Worm (Caenorhabditis elegans) whole organism, L4 larva: Measurements from ENCODE around the gene T20G5.8.

Experiments
- T20F7.1 ChIP-seq: fragments of 200-800 bp; sonication (Bioruptor generic); optimal IDR thresholded peaks from 2 replicates; lab custom pipeline; 2018; ENCODE audit warnings: mild to moderate bottlenecking, missing genetic modification characterization, missing compliant biosample characterization
- Y75B8A.6 ChIP-seq: fragments of 200-800 bp; sonication (Bioruptor generic); IDR thresholded peaks from 2 replicates; pipeline ENCODE4 v1.3.6; 2022; ENCODE audit warnings: missing genetic modification reagents, missing genetic modification characterization, missing compliant biosample characterization
- ZK337.2 ChIP-seq: fragments of 200-800 bp; sonication (Bioruptor generic); IDR thresholded peaks from 2 replicates; pipeline ENCODE4 v1.3.6; 2022; ENCODE audit warnings: missing genetic modification reagents, missing genetic modification characterization, missing compliant biosample characterization
- aha-1 ChIP-seq: fragments of 150-350 bp; peaks from one replicate; lab custom pipeline; 2014; ENCODE audit warnings: missing biosample characterization, missing genetic modification characterization
- arid-1 ChIP-seq: fragments of 200-800 bp; sonication (Bioruptor generic); conservative IDR thresholded peaks from 2 replicates; pipeline ENCODE4 v1.3.6; 2022; ENCODE audit warnings: missing genetic modification reagents, missing genetic modification characterization, missing compliant biosample characterization
- attf-4 ChIP-seq: sonication (generic microtip); optimal IDR thresholded peaks from 3 replicates; lab custom pipeline; 2017; ENCODE audit warnings: missing biosample characterization, missing genetic modification characterization
- daf-16 ChIP-seq, 3 experiments: sonication (generic microtip); optimal IDR thresholded peaks; 2 replicates each; lab custom pipeline; 2016 to 2017; ENCODE audit warnings: missing genetic modification characterization in 3 of 3, missing genetic modification reagents in 3 of 3, mild to moderate bottlenecking in 2 of 3, missing compliant biosample characterization in 2 of 3, missing biosample characterization in 1 of 3, moderate library complexity in 1 of 3
- daf-19 ChIP-seq: fragments of 200-800 bp; sonication (Bioruptor generic); conservative IDR thresholded peaks from 2 replicates; pipeline ENCODE4 v1.3.6; 2022; ENCODE audit warnings: missing genetic modification characterization, missing compliant biosample characterization
- dmd-6 ChIP-seq: fragments of 200-800 bp; sonication (Bioruptor generic); IDR thresholded peaks from 2 replicates; pipeline ENCODE4 v1.3.6; 2022; ENCODE audit warnings: missing genetic modification reagents, missing genetic modification characterization, missing compliant biosample characterization
- dmd-8 ChIP-seq: fragments of 200-800 bp; sonication (Bioruptor generic); IDR thresholded peaks from 2 replicates; pipeline ENCODE4 v1.3.6; 2022; ENCODE audit warnings: missing genetic modification characterization, missing compliant biosample characterization
- dpl-1 ChIP-seq: fragments of 150-350 bp; optimal IDR thresholded peaks from 2 replicates; lab custom pipeline; 2014; ENCODE audit warnings: missing biosample characterization, missing genetic modification reagents, missing genetic modification characterization
- dve-1 ChIP-seq: sonication (generic microtip); optimal IDR thresholded peaks from 2 replicates; lab custom pipeline; 2017; ENCODE audit warnings: antibody characterized with exemption, mild to moderate bottlenecking, missing genetic modification characterization, missing compliant biosample characterization; ENCODE audit not compliant: insufficient read depth
- egl-43 ChIP-seq: fragments of 200-800 bp; sonication (Bioruptor generic); IDR thresholded peaks from 2 replicates; pipeline ENCODE4 v1.3.6; 2022; ENCODE audit warnings: missing genetic modification reagents, missing genetic modification characterization, missing compliant biosample characterization
- fkh-10 ChIP-seq: fragments of 150-350 bp; optimal IDR thresholded peaks from 2 replicates; lab custom pipeline; 2014; ENCODE audit warnings: missing biosample characterization, missing genetic modification reagents, missing genetic modification characterization
- jun-1 ChIP-seq: fragments of 150-350 bp; optimal IDR thresholded peaks from 2 replicates; lab custom pipeline; 2014; ENCODE audit warnings: missing biosample characterization, missing genetic modification reagents, missing genetic modification characterization
- lim-7 ChIP-seq: fragments of 200-800 bp; sonication (Bioruptor generic); IDR thresholded peaks from 2 replicates; pipeline ENCODE4 v1.3.6; 2022; ENCODE audit warnings: missing genetic modification characterization, missing compliant biosample characterization
- lin-15B ChIP-seq: fragments of 150-350 bp; sonication (generic microtip); optimal IDR thresholded peaks from 3 replicates; lab custom pipeline; 2014; ENCODE audit warnings: missing biosample characterization, missing genetic modification characterization
- madf-5 ChIP-seq, 2 experiments: fragments of 200-800 bp; sonication (Bioruptor generic); IDR thresholded peaks; 2 replicates each; pipeline ENCODE4 v1.3.6; 2022; ENCODE audit warnings: missing compliant biosample characterization in 2 of 2, missing genetic modification characterization in 2 of 2
- madf-9 ChIP-seq: fragments of 200-800 bp; sonication (Bioruptor generic); conservative IDR thresholded peaks from 2 replicates; pipeline ENCODE4 v1.3.6; 2022; ENCODE audit warnings: missing genetic modification reagents, missing genetic modification characterization, missing compliant biosample characterization
- mdl-1 ChIP-seq, 2 experiments: fragments of 150-350 bp in 1 of 2; sonication (generic microtip) in 1 of 2; optimal IDR thresholded peaks; 2 replicates each; lab custom pipeline; 2014 to 2017; ENCODE audit warnings: missing biosample characterization in 2 of 2, missing genetic modification characterization in 2 of 2
- nhr-111 ChIP-seq: fragments of 200-800 bp; sonication (Bioruptor generic); optimal IDR thresholded peaks from 2 replicates; lab custom pipeline; 2018; ENCODE audit warnings: mild to moderate bottlenecking, missing genetic modification characterization, missing compliant biosample characterization
- nhr-28 ChIP-seq: fragments of 150-350 bp; optimal IDR thresholded peaks from 2 replicates; lab custom pipeline; 2014; ENCODE audit warnings: missing biosample characterization, missing genetic modification characterization
- nhr-42 ChIP-seq: fragments of 200-800 bp; sonication (Bioruptor generic); IDR thresholded peaks from 2 replicates; pipeline ENCODE4 v1.3.6; 2022; ENCODE audit warnings: missing genetic modification characterization, missing compliant biosample characterization
- nhr-6 ChIP-seq: fragments of 150-350 bp; optimal IDR thresholded peaks from 2 replicates; lab custom pipeline; 2014; ENCODE audit warnings: missing biosample characterization, missing genetic modification characterization
- php-3 ChIP-seq: fragments of 200-800 bp; sonication (Bioruptor generic); IDR thresholded peaks from 2 replicates; pipeline ENCODE4 v1.3.6; 2022; ENCODE audit warnings: missing genetic modification reagents, missing genetic modification characterization, missing compliant biosample characterization
- rbr-2 ChIP-seq: sonication (generic microtip); optimal IDR thresholded peaks from 2 replicates; lab custom pipeline; 2016; ENCODE audit warnings: missing genotype, missing genetic modification characterization, missing compliant biosample characterization
- skn-1 ChIP-seq: fragments of 150-350 bp; optimal IDR thresholded peaks from 2 replicates; lab custom pipeline; 2014; ENCODE audit warnings: missing biosample characterization, missing genetic modification characterization
- snpc-1.2 ChIP-seq: fragments of 200-800 bp; sonication (Bioruptor generic); IDR thresholded peaks from 2 replicates; pipeline ENCODE4 v1.3.6; 2022; ENCODE audit warnings: missing genetic modification reagents, missing genetic modification characterization, missing compliant biosample characterization
- unc-62 ChIP-seq, 3 experiments: fragments of 150-350 bp in 1 of 3; sonication (generic microtip); optimal IDR thresholded peaks in 2 of 3; peaks in 1 of 3; 1 replicate in 1 of 3; 2 replicates in 2 of 3; lab custom pipeline; 2014 to 2017; ENCODE audit warnings: missing biosample characterization in 3 of 3, missing genetic modification characterization in 3 of 3, missing genetic modification reagents in 3 of 3, missing genotype in 1 of 3
- ztf-7 ChIP-seq: fragments of 150-350 bp; optimal IDR thresholded peaks from 2 replicates; lab custom pipeline; 2014; ENCODE audit warnings: missing biosample characterization, missing genetic modification characterization

T20G5.8 gene

ce11 chrIII:10187840-10188239 lies 11.3 kb upstream of the T20G5.8 start (continued):
- no peak for TF ChIP-seq dmd-6 (GFP tag; lab: Robert Waterston, UW)
- TF ChIP-seq madf-9 (GFP tag; lab: Robert Waterston, UW) = no peak
- no peak for TF ChIP-seq lin-15B (tag; lab: Kevin White, UChicago)
- TF ChIP-seq arid-1 (GFP tag; lab: Robert Waterston, UW) = no peak
- peak; percentile 75 for TF ChIP-seq fkh-10 (GFP tag; lab: Kevin White, UChicago)
- no peak for TF ChIP-seq daf-16 (GFP tag; optimal IDR thresholded peaks at IDR 0.05; lab: Kevin White, UChicago)
- no peak for TF ChIP-seq daf-16 (tag; optimal IDR thresholded peaks at IDR 0.05; lab: Kevin White, UChicago)

- TF ChIP-seq skn-1 (tag; lab: Kevin White, UChicago) (no peak), lin-15B (tag; lab: Kevin White, UChicago) (no peak), ZK337.2 (GFP tag; lab: Robert Waterston, UW) (no peak), snpc-1.2 (no peak), php-3 (GFP tag; lab: Robert Waterston, UW) (no peak), attf-4 (tag; lab: Kevin White, UChicago) (no peak), dpl-1 (GFP tag; lab: Kevin White, UChicago) (no peak), fkh-10 (GFP tag; lab: Kevin White, UChicago) (no peak), lim-7 (GFP tag; lab: Robert Waterston, UW) (no peak), daf-19 (no peak)
- TF ChIP-seq, all 104 proteins: peak for 0
Measured at ce11 chrIII:10188912-10189311, 10.2 kb upstream of the T20G5.8 start, which contains the start of gene epac-1. Gene epac-1 (plus strand): TSS chrIII:10189212.

- no peak for TF ChIP-seq dmd-6 (GFP tag; lab: Robert Waterston, UW)
- TF ChIP-seq nhr-111 = no peak
- no peak for TF ChIP-seq ztf-7 (tag; lab: Kevin White, UChicago)
- TF ChIP-seq T20F7.1 (GFP tag; lab: Kevin White, UChicago) = no peak
- TF ChIP-seq madf-5 (GFP tag; IDR thresholded peaks at IDR 0.05; lab: Robert Waterston, UW) = no peak
- no peak for TF ChIP-seq nhr-6 (tag; lab: Kevin White, UChicago)
- TF ChIP-seq egl-43 (GFP tag; lab: Robert Waterston, UW) = no peak
- no peak for TF ChIP-seq nhr-42
- TF ChIP-seq nhr-28 (tag; lab: Kevin White, UChicago) = no peak
- TF ChIP-seq dmd-8 (GFP tag; lab: Robert Waterston, UW) = no peak
- TF ChIP-seq fkh-10 (GFP tag; lab: Kevin White, UChicago) = no peak
- TF ChIP-seq Y75B8A.6 = no peak
Measured at ce11 chrIII:10194569-10194968, 4.6 kb upstream of the T20G5.8 start.

- peak; percentile 54 for TF ChIP-seq aha-1
- TF ChIP-seq snpc-1.2 = no peak
- TF ChIP-seq unc-62 (GFP tag; optimal IDR thresholded peaks at IDR 0.05 in 1 of 2; lab: Kevin White, UChicago) = peak in 1 of 2 experiments; percentile 77
- no peak for TF ChIP-seq unc-62 (tag; optimal IDR thresholded peaks at IDR 0.05; lab: Kevin White, UChicago)
- TF ChIP-seq mdl-1 (tag; optimal IDR thresholded peaks at IDR 0.05; lab: Kevin White, UChicago) = no peak
Measured at ce11 chrIII:10195911-10196310, 3.2 kb upstream of the T20G5.8 start.

ce11 chrIII:10196796-10197195 lies 2.4 kb upstream of the T20G5.8 start:
- TF ChIP-seq rbr-2 (tag; lab: Kevin White, UChicago) = no peak
- TF ChIP-seq jun-1 (tag; lab: Kevin White, UChicago) = no peak
- TF ChIP-seq dve-1 (tag; lab: Kevin White, UChicago) = peak; percentile 88
- TF ChIP-seq daf-16 (GFP tag; optimal IDR thresholded peaks at IDR 0.05; lab: Kevin White, UChicago) = peak in 1 of 2 experiments; percentile 30
- peak; percentile 100 for TF ChIP-seq daf-16 (tag; optimal IDR thresholded peaks at IDR 0.05; lab: Kevin White, UChicago)
- no peak for TF ChIP-seq ztf-7 (tag; lab: Kevin White, UChicago)
- peak; percentile 59 for TF ChIP-seq dmd-6 (GFP tag; lab: Robert Waterston, UW)
- TF ChIP-seq, all 104 proteins: peak for 3
